Fruit fly (Drosophila melanogaster) whole organism, prepupa: ENCODE data around the gene CG42460.
A peak's percentile ranks its signal among the peaks of the same experiment; 100 is the strongest.

Experiments
- CG10631 ChIP-seq: fragments of 200-800 bp; sonication (Bioruptor generic); optimal IDR thresholded peaks from 2 replicates; lab custom pipeline; 2016; ENCODE audit warnings: missing biosample characterization, missing genetic modification characterization
- CG10669 ChIP-seq: fragments of 200-800 bp; sonication (Bioruptor generic); optimal IDR thresholded peaks from 3 replicates; lab custom pipeline; 2018; ENCODE audit warnings: missing biosample characterization, mild to moderate bottlenecking, missing genetic modification characterization, moderate library complexity
- CG1621 ChIP-seq: fragments of 200-800 bp; sonication (Bioruptor generic); optimal IDR thresholded peaks from 3 replicates; lab custom pipeline; 2018; ENCODE audit warnings: missing biosample characterization, mild to moderate bottlenecking, missing genetic modification characterization
- CG16779 ChIP-seq: fragments of 200-800 bp; sonication (Bioruptor generic); optimal IDR thresholded peaks from 3 replicates; lab custom pipeline; 2017; ENCODE audit warnings: missing biosample characterization, mild to moderate bottlenecking, missing genetic modification characterization
- CG32006 ChIP-seq: fragments of 200-800 bp; sonication (Bioruptor generic); optimal IDR thresholded peaks from 3 replicates; lab custom pipeline; 2017; ENCODE audit warnings: missing biosample characterization, mild to moderate bottlenecking, missing genetic modification characterization
- CG6854 ChIP-seq: fragments of 200-800 bp; sonication (Bioruptor generic); optimal IDR thresholded peaks from 2 replicates; lab custom pipeline; 2017; ENCODE audit warnings: missing biosample characterization, mild to moderate bottlenecking, missing genetic modification characterization
- CG8119 ChIP-seq: fragments of 200-800 bp; sonication (Bioruptor generic); IDR thresholded peaks from 3 replicates; pipeline ENCODE4 v1.3.6; 2022; ENCODE audit warnings: missing biosample characterization, missing genetic modification characterization
- Eip75B ChIP-seq: fragments of 200-800 bp; sonication (Bioruptor generic); optimal IDR thresholded peaks from 3 replicates; lab custom pipeline; 2016; ENCODE audit warnings: missing biosample characterization, missing genetic modification characterization
- Ets96B ChIP-seq: fragments of 200-800 bp; optimal IDR thresholded peaks from 2 replicates; lab custom pipeline; 2019; ENCODE audit warnings: missing biosample characterization, mild to moderate bottlenecking, missing genetic modification characterization, moderate library complexity
- Hr39 ChIP-seq: fragments of 200-800 bp; sonication (Bioruptor generic); optimal IDR thresholded peaks from 2 replicates; lab custom pipeline; 2016; ENCODE audit warnings: missing biosample characterization, missing genetic modification characterization
- Met ChIP-seq: fragments of 200-800 bp; sonication (Bioruptor generic); optimal IDR thresholded peaks from 3 replicates; lab custom pipeline; 2016; ENCODE audit warnings: missing biosample characterization, missing genetic modification characterization
- eg ChIP-seq: fragments of 200-800 bp; sonication (Bioruptor generic); IDR thresholded peaks from 3 replicates; pipeline ENCODE4 v1.3.6; 2022; ENCODE audit warnings: missing biosample characterization, missing genetic modification characterization
- esn ChIP-seq: fragments of 200-800 bp; sonication (Bioruptor generic); optimal IDR thresholded peaks from 2 replicates; lab custom pipeline; 2016; ENCODE audit warnings: missing biosample characterization, mild to moderate bottlenecking, missing genetic modification characterization, moderate library complexity
- fd85E ChIP-seq: fragments of 200-800 bp; sonication (Bioruptor generic); optimal IDR thresholded peaks from 3 replicates; lab custom pipeline; 2016; ENCODE audit warnings: missing biosample characterization, missing genetic modification characterization
- fkh ChIP-seq: fragments of 200-800 bp; sonication (Bioruptor generic); optimal IDR thresholded peaks from 3 replicates; lab custom pipeline; 2017; ENCODE audit warnings: missing biosample characterization, mild to moderate bottlenecking, missing genetic modification characterization, moderate library complexity
- net ChIP-seq: fragments of 200-800 bp; sonication (Bioruptor generic); optimal IDR thresholded peaks from 3 replicates; lab custom pipeline; 2016; ENCODE audit warnings: missing biosample characterization, missing genetic modification characterization
- svp ChIP-seq: fragments of 200-800 bp; sonication (Bioruptor generic); peaks from one replicate; lab custom pipeline; 2016; ENCODE audit warnings: missing biosample characterization, missing genetic modification characterization
- topi ChIP-seq: fragments of 200-800 bp; sonication (Bioruptor generic); optimal IDR thresholded peaks from 3 replicates; lab custom pipeline; 2016; ENCODE audit warnings: missing biosample characterization, missing genetic modification characterization

CG42460 gene

DNA sequence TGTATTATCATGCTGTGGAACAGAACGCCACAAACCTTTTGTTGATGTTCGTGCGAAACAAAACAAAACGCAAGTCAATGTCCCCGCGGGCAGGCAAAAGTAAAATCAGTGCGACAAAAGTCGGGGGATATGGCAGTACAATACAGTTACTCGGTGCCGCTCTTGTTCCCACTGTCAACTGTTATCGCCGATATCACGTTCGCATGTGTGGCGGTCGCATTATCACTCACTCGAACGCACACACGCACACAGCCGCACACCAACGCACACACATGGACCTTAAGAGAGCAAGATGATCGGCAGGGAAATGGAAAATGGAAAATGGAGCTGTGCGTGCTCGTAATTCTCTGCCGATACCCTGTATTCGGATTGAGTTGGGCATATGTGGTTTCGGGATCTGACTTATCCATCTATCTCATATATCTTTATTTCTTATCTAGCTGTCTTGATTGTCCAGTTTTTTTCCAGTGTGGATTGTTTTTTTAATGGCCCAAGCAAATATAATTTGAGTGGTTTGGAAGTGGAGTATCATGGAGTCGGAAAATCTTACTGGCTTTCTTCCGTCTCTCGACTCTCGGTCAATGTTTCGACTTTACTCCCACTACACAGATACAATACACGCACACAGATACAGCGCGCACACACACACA is 49.6 kb downstream of the CG42460 start (continued):
- TF ChIP-seq svp: peak; percentile 88
- TF ChIP-seq CG10631 (GFP tag; lab: Kevin White, UChicago): peak; percentile 87
- TF ChIP-seq esn (GFP tag; lab: Kevin White, UChicago): peak; percentile 80
- TF ChIP-seq Met: peak; percentile 75
- TF ChIP-seq CG10669 (GFP tag; lab: Kevin White, UChicago): peak; percentile 79
- peak; percentile 62 for TF ChIP-seq CG16779 (tag; lab: Kevin White, UChicago)
- TF ChIP-seq Hr39 (GFP tag; lab: Kevin White, UChicago): peak; percentile 85
- TF ChIP-seq CG6854 (GFP tag; lab: Kevin White, UChicago): peak; percentile 28
- TF ChIP-seq eg (GFP tag; lab: Robert Waterston, UW): peak; percentile 89
- peak; percentile 19 for TF ChIP-seq fd85E (GFP tag; lab: Kevin White, UChicago)
- peak; percentile 68 for TF ChIP-seq Ets96B (tag; lab: Kevin White, UChicago)
- TF ChIP-seq net (GFP tag; lab: Kevin White, UChicago): peak; percentile 86
- TF ChIP-seq Eip75B (GFP tag; lab: Kevin White, UChicago): peak; percentile 86
- TF ChIP-seq topi (GFP tag; lab: Kevin White, UChicago): peak; percentile 79
- TF ChIP-seq CG32006 (GFP tag; lab: Kevin White, UChicago): peak; percentile 91
- TF ChIP-seq CG1621: no peak
- peak; percentile 91 for TF ChIP-seq CG8119 (GFP tag; lab: Robert Waterston, UW)
- TF ChIP-seq fkh (GFP tag; lab: Kevin White, UChicago): no peak
